Worm (Caenorhabditis elegans) whole organism, L2 larva: ENCODE measurements around the gene C07G1.6.

Experiments
- C34F6.9 ChIP-seq: fragments of 150-350 bp; optimal IDR thresholded peaks from 2 replicates; lab custom pipeline; 2014; ENCODE audit warnings: missing biosample characterization, missing genetic modification characterization
- F13H6.1 ChIP-seq: sonication (generic microtip); optimal IDR thresholded peaks from 2 replicates; lab custom pipeline; 2016; ENCODE audit warnings: missing genetic modification characterization, missing compliant biosample characterization
- Y55F3AM.14 ChIP-seq: fragments of 200-800 bp; sonication (Bioruptor generic); optimal IDR thresholded peaks from 2 replicates; lab custom pipeline; 2018; ENCODE audit warnings: mild to moderate bottlenecking, missing genetic modification characterization, missing compliant biosample characterization
- ZK546.5 ChIP-seq: sonication (generic microtip); optimal IDR thresholded peaks from 2 replicates; lab custom pipeline; 2017; ENCODE audit warnings: missing biosample characterization, missing genetic modification characterization
- alr-1 ChIP-seq: fragments of 150-350 bp; optimal IDR thresholded peaks from 2 replicates; lab custom pipeline; 2014; ENCODE audit warnings: missing biosample characterization, missing genetic modification characterization
- aly-2 ChIP-seq: fragments of 150-350 bp; optimal IDR thresholded peaks from 2 replicates; lab custom pipeline; 2014; ENCODE audit warnings: missing biosample characterization, missing genetic modification characterization
- blmp-1 ChIP-seq: sonication (generic microtip); optimal IDR thresholded peaks from 2 replicates; lab custom pipeline; 2017; ENCODE audit warnings: missing genetic modification characterization, mild to moderate bottlenecking, missing compliant biosample characterization, antibody characterized with exemption, moderate library complexity; ENCODE audit not compliant: insufficient read depth
- ceh-16 ChIP-seq: fragments of 150-350 bp; optimal IDR thresholded peaks from 2 replicates; lab custom pipeline; 2014; ENCODE audit warnings: missing biosample characterization, missing genetic modification characterization
- ceh-82 ChIP-seq: fragments of 150-350 bp; optimal IDR thresholded peaks from 2 replicates; lab custom pipeline; 2014; ENCODE audit warnings: missing biosample characterization, missing genetic modification characterization
- crh-2 ChIP-seq: sonication (generic microtip); optimal IDR thresholded peaks from 2 replicates; lab custom pipeline; 2017; ENCODE audit warnings: missing biosample characterization, missing genetic modification characterization
- dmd-4 ChIP-seq: sonication (generic microtip); optimal IDR thresholded peaks from 2 replicates; lab custom pipeline; 2017; ENCODE audit warnings: missing biosample characterization, missing genetic modification characterization
- egl-27 ChIP-seq: sonication (generic microtip); optimal IDR thresholded peaks from 3 replicates; lab custom pipeline; 2017; ENCODE audit warnings: missing biosample characterization, missing genetic modification reagents, missing genetic modification characterization
- elt-1 ChIP-seq: fragments of 150-350 bp; optimal IDR thresholded peaks from 2 replicates; lab custom pipeline; 2014; ENCODE audit warnings: missing biosample characterization, missing genetic modification characterization
- fos-1 ChIP-seq: fragments of 150-350 bp; optimal IDR thresholded peaks from 2 replicates; lab custom pipeline; 2014; ENCODE audit warnings: missing biosample characterization, missing genetic modification characterization
- gmeb-1 ChIP-seq: fragments of 150-350 bp; optimal IDR thresholded peaks from 2 replicates; lab custom pipeline; 2014; ENCODE audit warnings: missing biosample characterization, missing genetic modification characterization
- lin-11 ChIP-seq: fragments of 150-350 bp; sonication (generic microtip); optimal IDR thresholded peaks from 2 replicates; lab custom pipeline; 2014; ENCODE audit warnings: missing biosample characterization, missing genetic modification characterization, inconsistent platforms, mixed read lengths
- lin-13 ChIP-seq: fragments of 150-350 bp; optimal IDR thresholded peaks from 2 replicates; lab custom pipeline; 2014; ENCODE audit warnings: missing biosample characterization, missing genetic modification reagents, missing genetic modification characterization
- lin-39 ChIP-seq: fragments of 150-350 bp; optimal IDR thresholded peaks from 2 replicates; lab custom pipeline; 2014; ENCODE audit warnings: missing biosample characterization, missing genetic modification reagents, missing genetic modification characterization
- lsy-2 ChIP-seq, 2 experiments: fragments of 150-350 bp in 1 of 2; sonication (generic microtip) in 1 of 2; optimal IDR thresholded peaks; 2 replicates each; lab custom pipeline; 2014 to 2017; ENCODE audit warnings: missing biosample characterization in 2 of 2, missing genetic modification characterization in 2 of 2
- mbf-1 ChIP-seq: sonication (generic microtip); optimal IDR thresholded peaks from 2 replicates; lab custom pipeline; 2017; ENCODE audit warnings: missing biosample characterization, missing genetic modification characterization
- mdl-1 ChIP-seq, 2 experiments: fragments of 150-350 bp in 1 of 2; sonication (generic microtip) in 1 of 2; optimal IDR thresholded peaks; 2 replicates each; lab custom pipeline; 2017; ENCODE audit warnings: missing biosample characterization in 2 of 2, missing genetic modification characterization in 2 of 2
- nhr-10 ChIP-seq: sonication (generic microtip); optimal IDR thresholded peaks from 2 replicates; lab custom pipeline; 2017; ENCODE audit warnings: missing biosample characterization, missing genetic modification characterization
- nhr-12 ChIP-seq: fragments of 150-350 bp; optimal IDR thresholded peaks from 2 replicates; lab custom pipeline; 2014; ENCODE audit warnings: missing biosample characterization, missing genetic modification characterization
- nhr-129 ChIP-seq: fragments of 150-350 bp; optimal IDR thresholded peaks from 2 replicates; lab custom pipeline; 2014; ENCODE audit warnings: missing biosample characterization, missing genetic modification characterization
- nhr-21 ChIP-seq: fragments of 150-350 bp; optimal IDR thresholded peaks from 2 replicates; lab custom pipeline; 2014; ENCODE audit warnings: missing biosample characterization, missing genetic modification characterization
- nhr-23 ChIP-seq: fragments of 150-350 bp; optimal IDR thresholded peaks from 2 replicates; lab custom pipeline; 2014; ENCODE audit warnings: missing biosample characterization, missing genetic modification reagents, missing genetic modification characterization
- nhr-6 ChIP-seq: fragments of 150-350 bp; optimal IDR thresholded peaks from 2 replicates; lab custom pipeline; 2014; ENCODE audit warnings: missing biosample characterization, missing genetic modification characterization
- nhr-77 ChIP-seq: fragments of 150-350 bp; optimal IDR thresholded peaks from 2 replicates; lab custom pipeline; 2014; ENCODE audit warnings: missing biosample characterization, missing genetic modification characterization
- peb-1 ChIP-seq: fragments of 150-350 bp; optimal IDR thresholded peaks from 2 replicates; lab custom pipeline; 2014; ENCODE audit warnings: missing biosample characterization, missing genetic modification characterization
- sem-4 ChIP-seq: fragments of 150-350 bp; optimal IDR thresholded peaks from 2 replicates; lab custom pipeline; 2014; ENCODE audit warnings: missing biosample characterization, missing genetic modification reagents, missing genetic modification characterization
- skn-1 ChIP-seq: sonication (generic microtip); optimal IDR thresholded peaks from 2 replicates; lab custom pipeline; 2017; ENCODE audit warnings: missing biosample characterization, missing genetic modification characterization
- sma-9 ChIP-seq, 2 experiments: fragments of 150-350 bp in 1 of 2; sonication (generic microtip) in 1 of 2; optimal IDR thresholded peaks; 2 replicates each; lab custom pipeline; 2014 to 2016; ENCODE audit warnings: missing genetic modification characterization in 2 of 2, mild to moderate bottlenecking in 1 of 2, missing biosample characterization in 1 of 2, missing compliant biosample characterization in 1 of 2, missing genetic modification reagents in 1 of 2, moderate library complexity in 1 of 2
- snpc-4 ChIP-seq: fragments of 150-350 bp; optimal IDR thresholded peaks from 2 replicates; lab custom pipeline; 2014; ENCODE audit warnings: missing biosample characterization, missing genetic modification characterization
- unc-39 ChIP-seq: fragments of 150-350 bp; optimal IDR thresholded peaks from 2 replicates; lab custom pipeline; 2014; ENCODE audit warnings: missing biosample characterization, missing genetic modification characterization
- unc-55 ChIP-seq: fragments of 150-350 bp; sonication (generic microtip); optimal IDR thresholded peaks from 3 replicates; lab custom pipeline; 2014; ENCODE audit warnings: missing biosample characterization, missing genetic modification reagents, missing genetic modification characterization
- unc-62 ChIP-seq: fragments of 150-350 bp; optimal IDR thresholded peaks from 2 replicates; lab custom pipeline; 2014; ENCODE audit warnings: missing biosample characterization, missing genetic modification reagents, missing genetic modification characterization
- zag-1 ChIP-seq: fragments of 150-350 bp; optimal IDR thresholded peaks from 2 replicates; lab custom pipeline; 2014; ENCODE audit warnings: missing biosample characterization, missing genetic modification characterization
- ztf-1 ChIP-seq: fragments of 200-800 bp; sonication (Bioruptor generic); conservative IDR thresholded peaks from 2 replicates; pipeline ENCODE4 v1.3.6; 2022; ENCODE audit warnings: missing genetic modification characterization, missing compliant biosample characterization
- ztf-11 ChIP-seq: sonication (generic microtip); optimal IDR thresholded peaks from 2 replicates; lab custom pipeline; 2017; ENCODE audit warnings: missing biosample characterization, missing genetic modification characterization
- ztf-4 ChIP-seq: fragments of 150-350 bp; optimal IDR thresholded peaks from 2 replicates; lab custom pipeline; 2014; ENCODE audit warnings: missing biosample characterization, missing genetic modification characterization

The C07G1.6 gene

DNA sequence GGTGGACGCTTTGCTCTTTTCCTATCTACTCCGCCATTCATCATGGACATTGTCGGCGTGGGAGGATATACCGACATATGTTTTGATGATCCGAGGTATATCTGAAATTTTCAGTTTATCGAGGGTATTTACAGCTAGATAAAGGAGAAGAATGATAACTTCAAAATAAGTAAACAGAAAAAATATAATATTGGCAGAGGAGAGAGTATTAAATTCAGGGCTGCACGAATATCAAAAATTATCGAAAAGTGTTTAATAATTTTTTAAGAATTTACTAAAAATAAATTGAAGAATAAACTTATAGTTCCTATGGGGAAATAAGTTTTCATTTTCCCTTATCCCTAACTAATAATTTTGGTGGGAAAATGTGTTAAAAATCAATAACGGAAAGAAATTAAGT lies 11.3 kb downstream of the C07G1.6 start, which contains the start of gene wsp-1:
Gene wsp-1, minus strand, starts transcription at position 101 of the 400 bp plus-strand sequence.
- no peak for TF ChIP-seq unc-55
- TF ChIP-seq, all 48 proteins: peak for 0

DNA sequence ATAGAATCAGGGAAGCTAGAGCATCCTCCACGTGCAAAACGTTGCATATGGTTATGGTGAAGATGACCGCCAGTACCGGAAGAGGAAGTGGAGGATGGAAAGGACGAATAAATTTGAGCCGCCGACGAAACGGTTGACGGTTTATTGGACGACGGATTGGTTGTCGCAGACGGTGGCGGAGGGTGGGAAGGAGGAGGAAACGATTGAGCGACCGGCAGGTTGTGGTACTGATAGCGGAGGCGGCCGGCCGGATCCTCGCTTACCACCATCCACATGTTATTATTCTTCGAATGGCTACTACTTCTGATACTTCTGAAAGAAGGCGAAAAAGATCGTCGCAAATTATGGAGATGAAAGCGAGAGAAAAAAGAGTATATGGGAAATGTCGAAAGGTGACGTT lies 17.3 kb downstream of the C07G1.6 start:
- TF ChIP-seq unc-62 (GFP tag; lab: Kevin White, UChicago) (no peak), lin-13 (GFP tag; lab: Kevin White, UChicago) (no peak), nhr-23 (tag; lab: Kevin White, UChicago) (no peak)

DNA sequence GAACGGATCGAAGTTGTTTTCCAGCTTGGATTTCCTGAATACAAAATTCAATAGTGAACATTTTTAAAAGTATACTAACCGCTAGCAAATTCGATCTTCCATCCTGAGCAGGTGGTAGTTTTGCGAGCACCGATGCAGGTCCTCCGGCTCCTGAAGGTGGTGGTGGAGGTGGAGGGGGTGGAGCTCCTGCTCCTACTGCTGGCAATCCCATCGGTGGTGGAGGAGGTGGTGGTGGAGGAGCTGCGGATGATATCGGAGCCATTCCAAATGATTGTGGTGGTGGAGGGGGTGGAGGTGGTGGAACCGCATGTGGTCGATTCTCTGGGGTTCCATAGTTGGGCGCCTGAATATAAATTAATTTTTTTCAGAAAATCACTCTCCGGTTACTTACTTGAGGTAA lies 20.5 kb downstream of the C07G1.6 start:
- TF ChIP-seq nhr-77 (tag; lab: Kevin White, UChicago) (no peak), sem-4 (tag; lab: Kevin White, UChicago) (no peak), elt-1 (tag; lab: Kevin White, UChicago) (no peak), egl-27 (tag; lab: Kevin White, UChicago) (no peak), unc-62 (GFP tag; lab: Kevin White, UChicago) (no peak), mbf-1 (tag; lab: Kevin White, UChicago) (no peak), lsy-2 (tag; optimal IDR thresholded peaks at IDR 0.05; lab: Kevin White, UChicago) (no peak), F13H6.1 (no peak), blmp-1 (tag; lab: Kevin White, UChicago) (no peak)
- TF ChIP-seq, all 48 proteins: peak for 0

DNA sequence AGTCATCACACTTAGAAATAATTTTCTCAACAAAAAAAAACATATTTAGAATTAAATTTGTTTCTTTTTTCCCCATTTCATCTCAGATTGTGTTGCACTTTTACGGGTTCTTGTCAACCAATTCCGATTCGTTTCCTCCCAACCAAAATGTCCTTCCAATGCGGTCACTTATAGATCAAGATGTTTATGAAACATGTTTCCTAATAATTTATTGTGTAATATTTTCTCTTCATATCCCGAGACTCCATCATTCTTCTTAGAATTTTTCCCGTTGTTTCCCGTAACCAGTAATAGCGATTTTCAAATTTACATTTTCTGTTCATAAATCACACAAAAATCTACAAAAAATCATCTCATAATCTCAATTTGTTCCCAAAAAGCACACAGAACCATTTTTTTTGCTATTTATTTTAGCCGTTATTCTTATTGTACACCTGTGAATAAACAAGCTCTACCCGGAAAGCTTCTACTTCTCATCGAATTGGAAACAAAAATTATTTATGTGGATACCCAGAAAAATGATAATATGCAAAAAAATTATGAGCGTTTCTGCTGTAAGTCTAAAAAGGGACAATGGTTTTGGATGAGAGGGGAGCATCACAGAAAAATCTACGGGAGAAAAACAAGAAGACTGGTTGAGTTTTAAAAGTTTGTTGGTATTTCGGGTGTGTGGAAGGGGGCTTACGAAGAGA lies 21.6 kb downstream of the C07G1.6 start:
- TF ChIP-seq blmp-1 (tag; lab: Kevin White, UChicago) (no peak), skn-1 (tag; lab: Kevin White, UChicago) (no peak), egl-27 (tag; lab: Kevin White, UChicago) (no peak)

DNA sequence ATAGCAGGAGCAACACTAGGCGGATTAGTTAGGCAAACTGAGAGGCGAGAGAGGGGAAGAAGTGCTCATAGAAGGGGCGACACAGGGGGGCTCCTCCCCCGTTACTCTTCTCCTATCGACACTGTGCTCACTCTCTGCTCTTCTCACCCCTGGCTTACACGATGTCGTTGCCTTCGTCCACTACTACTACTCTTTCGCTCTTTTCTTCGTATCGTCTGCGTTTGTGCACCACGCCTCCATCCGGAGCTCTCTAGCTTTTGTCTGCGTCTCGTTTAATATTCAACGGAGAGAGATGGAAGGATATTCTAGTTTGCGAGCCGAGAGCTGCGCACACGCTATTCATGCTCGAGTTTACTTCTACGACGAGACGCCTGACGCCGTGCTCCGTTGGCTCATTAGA lies 26.9 kb downstream of the C07G1.6 start:
- TF ChIP-seq lin-39 (tag; lab: Kevin White, UChicago) (no peak), mdl-1 (tag; optimal IDR thresholded peaks at IDR 0.05; lab: Kevin White, UChicago) (peak in 1 of 2 experiments; percentile 7), lin-13 (GFP tag; lab: Kevin White, UChicago) (peak; percentile 14), Y55F3AM.14 (peak; percentile 42), ztf-11 (tag; lab: Kevin White, UChicago) (no peak), egl-27 (tag; lab: Kevin White, UChicago) (no peak), lsy-2 (tag; optimal IDR thresholded peaks at IDR 0.05; lab: Kevin White, UChicago) (peak in 1 of 2 experiments; percentile 44), peb-1 (tag; lab: Kevin White, UChicago) (no peak), sma-9 (GFP tag; optimal IDR thresholded peaks at IDR 0.05; lab: Kevin White, UChicago) (peak; percentile 61), sma-9 (tag; optimal IDR thresholded peaks at IDR 0.05; lab: Kevin White, UChicago) (no peak), unc-39 (tag; lab: Kevin White, UChicago) (no peak), ZK546.5 (tag; lab: Kevin White, UChicago) (no peak), crh-2 (peak; percentile 39), unc-55 (peak; percentile 66), alr-1 (tag; lab: Kevin White, UChicago) (peak; percentile 32), nhr-23 (tag; lab: Kevin White, UChicago) (no peak), gmeb-1 (tag; lab: Kevin White, UChicago) (no peak), nhr-77 (tag; lab: Kevin White, UChicago) (no peak), dmd-4 (tag; lab: Kevin White, UChicago) (no peak), F13H6.1 (peak; percentile 71), nhr-10 (no peak), nhr-12 (no peak), sem-4 (tag; lab: Kevin White, UChicago) (peak; percentile 51), aly-2 (tag; lab: Kevin White, UChicago) (no peak), C34F6.9 (tag; lab: Kevin White, UChicago) (peak; percentile 73), ceh-16 (tag; lab: Kevin White, UChicago) (no peak), elt-1 (tag; lab: Kevin White, UChicago) (no peak), nhr-129 (tag; lab: Kevin White, UChicago) (peak; percentile 65), skn-1 (tag; lab: Kevin White, UChicago) (no peak), snpc-4 (tag; lab: Kevin White, UChicago) (no peak), nhr-6 (tag; lab: Kevin White, UChicago) (no peak), ztf-4 (no peak), mbf-1 (tag; lab: Kevin White, UChicago) (no peak), ztf-1 (GFP tag; lab: Robert Waterston, UW) (no peak), zag-1 (tag; lab: Kevin White, UChicago) (peak; percentile 28), nhr-21 (tag; lab: Kevin White, UChicago) (no peak), ceh-82 (tag; lab: Kevin White, UChicago) (no peak), fos-1 (tag; lab: Kevin White, UChicago) (no peak), lin-11 (tag; lab: Kevin White, UChicago) (peak; percentile 83)
